Worm (Caenorhabditis elegans) whole organism, L3 larva: Measurements from ENCODE around the gene figl-1.

Source experiments
- ZK546.5 ChIP-seq: sonication (generic microtip); optimal IDR thresholded peaks from 2 replicates; lab custom pipeline; 2017; ENCODE audit warnings: missing biosample characterization, missing genetic modification characterization
- aly-2 ChIP-seq: fragments of 150-350 bp; optimal IDR thresholded peaks from 2 replicates; lab custom pipeline; 2014; ENCODE audit warnings: missing biosample characterization, missing genetic modification characterization
- ama-1 ChIP-seq: fragments of 150-350 bp; optimal IDR thresholded peaks from 2 replicates; lab custom pipeline; 2018
- ceh-9 ChIP-seq: sonication (generic microtip); optimal IDR thresholded peaks from 2 replicates; lab custom pipeline; 2018; ENCODE audit warnings: missing biosample characterization, missing genetic modification characterization
- daf-12 ChIP-seq: fragments of 150-350 bp; optimal IDR thresholded peaks from 2 replicates; lab custom pipeline; 2014; ENCODE audit warnings: missing biosample characterization, missing genetic modification reagents, missing genetic modification characterization
- egl-27 ChIP-seq: sonication (generic microtip); optimal IDR thresholded peaks from 4 replicates; lab custom pipeline; 2017; ENCODE audit warnings: missing biosample characterization, missing genetic modification reagents, missing genetic modification characterization
- egl-5 ChIP-seq: fragments of 150-350 bp; optimal IDR thresholded peaks from 2 replicates; lab custom pipeline; 2017; ENCODE audit warnings: missing biosample characterization, missing genetic modification reagents, missing genetic modification characterization, inconsistent platforms
- elt-1 ChIP-seq: fragments of 150-350 bp; optimal IDR thresholded peaks from 2 replicates; lab custom pipeline; 2014; ENCODE audit warnings: missing biosample characterization, missing genetic modification characterization
- elt-3 ChIP-seq, 3 experiments: fragments of 150-350 bp in 1 of 3; sonication (generic microtip) in 2 of 3; optimal IDR thresholded peaks; 2 replicates in 2 of 3; 4 replicates in 1 of 3; lab custom pipeline; 2014 to 2017; ENCODE audit warnings: missing biosample characterization in 3 of 3, missing genetic modification characterization in 3 of 3
- eor-1 ChIP-seq, 2 experiments: fragments of 150-350 bp; optimal IDR thresholded peaks; 2 replicates each; lab custom pipeline; 2014 to 2018; ENCODE audit warnings: missing biosample characterization in 2 of 2, missing genetic modification characterization in 2 of 2
- fkh-10 ChIP-seq: sonication (generic microtip); optimal IDR thresholded peaks from 2 replicates; lab custom pipeline; 2017; ENCODE audit warnings: missing biosample characterization, missing genetic modification reagents, missing genetic modification characterization
- fkh-2 ChIP-seq: fragments of 150-350 bp; optimal IDR thresholded peaks from 2 replicates; lab custom pipeline; 2014; ENCODE audit warnings: missing biosample characterization, missing genetic modification reagents, missing genetic modification characterization
- fos-1 ChIP-seq: fragments of 150-350 bp; optimal IDR thresholded peaks from 2 replicates; lab custom pipeline; 2014; ENCODE audit warnings: missing biosample characterization, missing genetic modification characterization
- hmg-11 ChIP-seq: sonication (generic microtip); optimal IDR thresholded peaks from 2 replicates; lab custom pipeline; 2016; ENCODE audit warnings: missing genetic modification characterization, missing compliant biosample characterization
- jun-1 ChIP-seq: fragments of 150-350 bp; optimal IDR thresholded peaks from 2 replicates; lab custom pipeline; 2014; ENCODE audit warnings: missing biosample characterization, missing genetic modification reagents, missing genetic modification characterization
- lin-39 ChIP-seq: fragments of 150-350 bp; optimal IDR thresholded peaks from 2 replicates; lab custom pipeline; 2018; ENCODE audit warnings: missing biosample characterization, missing genetic modification reagents, missing genetic modification characterization
- lsy-12 ChIP-seq: sonication (generic microtip); optimal IDR thresholded peaks from 2 replicates; lab custom pipeline; 2016; ENCODE audit warnings: mild to moderate bottlenecking, missing genetic modification characterization, missing compliant biosample characterization
- mml-1 ChIP-seq: fragments of 150-350 bp; sonication (generic microtip); optimal IDR thresholded peaks from 3 replicates; lab custom pipeline; 2014; ENCODE audit warnings: missing biosample characterization, missing genetic modification characterization
- nhr-11 ChIP-seq: fragments of 150-350 bp; optimal IDR thresholded peaks from 2 replicates; lab custom pipeline; 2014; ENCODE audit warnings: missing biosample characterization, missing genetic modification characterization
- nhr-12 ChIP-seq: fragments of 150-350 bp; optimal IDR thresholded peaks from 2 replicates; lab custom pipeline; 2014; ENCODE audit warnings: missing biosample characterization, missing genetic modification characterization
- nhr-23 ChIP-seq: fragments of 150-350 bp; optimal IDR thresholded peaks from 2 replicates; lab custom pipeline; 2014; ENCODE audit warnings: missing biosample characterization, missing genetic modification reagents, missing genetic modification characterization
- nhr-237 ChIP-seq: fragments of 150-350 bp; optimal IDR thresholded peaks from 2 replicates; lab custom pipeline; 2014; ENCODE audit warnings: missing biosample characterization, missing genetic modification characterization
- nhr-43 ChIP-seq: sonication (generic microtip); optimal IDR thresholded peaks from 2 replicates; lab custom pipeline; 2016; ENCODE audit warnings: mild to moderate bottlenecking, missing genetic modification characterization, missing compliant biosample characterization; ENCODE audit not compliant: poor library complexity, severe bottlenecking
- nhr-67 ChIP-seq: fragments of 150-350 bp; optimal IDR thresholded peaks from 2 replicates; lab custom pipeline; 2014; ENCODE audit warnings: missing biosample characterization, missing genetic modification characterization
- nhr-76 ChIP-seq: fragments of 150-350 bp; sonication (generic microtip); optimal IDR thresholded peaks from 5 replicates; lab custom pipeline; 2014; ENCODE audit warnings: missing biosample characterization, missing genetic modification characterization
- nhr-77 ChIP-seq: fragments of 150-350 bp; optimal IDR thresholded peaks from 2 replicates; lab custom pipeline; 2014; ENCODE audit warnings: missing biosample characterization, missing genetic modification characterization
- pha-4 ChIP-seq: fragments of 150-350 bp; optimal IDR thresholded peaks from 2 replicates; lab custom pipeline; 2014; ENCODE audit warnings: missing biosample characterization, missing genetic modification reagents, missing genetic modification characterization
- pqm-1 ChIP-seq: fragments of 150-350 bp; optimal IDR thresholded peaks from 2 replicates; lab custom pipeline; 2017; ENCODE audit warnings: missing biosample characterization, missing genetic modification characterization, inconsistent platforms
- sea-2 ChIP-seq: fragments of 150-350 bp; sonication (generic microtip); optimal IDR thresholded peaks from 4 replicates; lab custom pipeline; 2014; ENCODE audit warnings: missing biosample characterization, missing genetic modification reagents, missing genetic modification characterization
- skn-1 ChIP-seq: fragments of 150-350 bp; optimal IDR thresholded peaks from 2 replicates; lab custom pipeline; 2014; ENCODE audit warnings: missing biosample characterization, missing genetic modification characterization
- snpc-4 ChIP-seq: fragments of 150-350 bp; optimal IDR thresholded peaks from 2 replicates; lab custom pipeline; 2014; ENCODE audit warnings: missing biosample characterization, missing genetic modification characterization
- tbx-2 ChIP-seq: sonication (generic microtip); optimal IDR thresholded peaks from 2 replicates; lab custom pipeline; 2016; ENCODE audit warnings: mild to moderate bottlenecking, missing genetic modification characterization, missing compliant biosample characterization
- unc-39 ChIP-seq: sonication (generic microtip); optimal IDR thresholded peaks from 4 replicates; lab custom pipeline; 2017; ENCODE audit warnings: missing biosample characterization, missing genetic modification characterization
- unc-62 ChIP-seq: fragments of 150-350 bp; sonication (generic microtip); optimal IDR thresholded peaks from 4 replicates; lab custom pipeline; 2014; ENCODE audit warnings: missing biosample characterization, missing genetic modification reagents, missing genetic modification characterization
- zag-1 ChIP-seq: fragments of 150-350 bp; optimal IDR thresholded peaks from 2 replicates; lab custom pipeline; 2014; ENCODE audit warnings: missing biosample characterization, missing genetic modification characterization
- ztf-11 ChIP-seq: fragments of 150-350 bp; optimal IDR thresholded peaks from 2 replicates; lab custom pipeline; 2014; ENCODE audit warnings: missing biosample characterization, missing genetic modification characterization
- ztf-4 ChIP-seq: fragments of 150-350 bp; optimal IDR thresholded peaks from 2 replicates; lab custom pipeline; 2014; ENCODE audit warnings: missing biosample characterization, missing genetic modification characterization

Gene figl-1

DNA sequence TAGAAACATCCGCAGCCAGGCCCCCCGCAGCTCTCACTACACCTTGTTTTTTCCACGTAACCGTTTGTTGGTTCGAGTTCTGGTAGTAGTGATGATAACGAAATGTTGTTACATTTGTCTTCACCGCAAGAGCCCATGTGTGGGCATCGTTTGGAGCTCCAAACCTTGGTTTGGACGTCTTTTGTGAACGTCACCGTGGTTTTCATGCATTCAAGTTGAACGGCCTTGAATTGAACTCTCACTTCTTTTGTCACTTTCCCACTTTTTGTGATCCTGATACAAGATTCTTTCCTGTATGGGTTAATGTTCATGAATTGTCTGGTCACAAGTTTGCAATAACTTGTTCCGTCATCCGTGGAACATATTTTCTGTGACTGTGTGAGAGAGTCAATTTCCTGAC lies 42.0 kb downstream of the figl-1 start:
- no peak for TF ChIP-seq unc-62
- TF ChIP-seq lin-39 (tag; lab: Kevin White, UChicago), result no peak
- no peak for TF ChIP-seq nhr-77 (tag; lab: Kevin White, UChicago)
- TF ChIP-seq pqm-1 (tag; lab: Kevin White, UChicago), result no peak
- TF ChIP-seq elt-3 (tag; optimal IDR thresholded peaks at IDR 0.05; lab: Kevin White, UChicago), result no peak
- TF ChIP-seq fkh-10 (GFP tag; lab: Kevin White, UChicago), result no peak
- TF ChIP-seq egl-5 (tag; lab: Kevin White, UChicago), result no peak
- TF ChIP-seq, all 47 proteins: peak for 0

- TF ChIP-seq elt-3 (tag; optimal IDR thresholded peaks at IDR 0.05; lab: Kevin White, UChicago) (no peak), daf-12 (no peak), mml-1 (tag; lab: Kevin White, UChicago) (no peak), lsy-12 (no peak), nhr-76 (no peak), elt-1 (tag; lab: Kevin White, UChicago) (no peak), unc-39 (tag; lab: Kevin White, UChicago) (no peak), nhr-23 (tag; lab: Kevin White, UChicago) (no peak), fkh-10 (GFP tag; lab: Kevin White, UChicago) (no peak), ama-1 (lab: Kevin White, UChicago) (no peak), ceh-9 (tag; lab: Kevin White, UChicago) (no peak)
Measured at ce11 chrV:4302842-4303241, 43.0 kb downstream of the figl-1 start.

- TF ChIP-seq ztf-11 (tag; lab: Kevin White, UChicago), result no peak
- no peak for TF ChIP-seq ZK546.5 (tag; lab: Kevin White, UChicago)
- no peak for TF ChIP-seq jun-1 (tag; lab: Kevin White, UChicago)
- TF ChIP-seq nhr-12 (tag; lab: Kevin White, UChicago), result no peak
- no peak for TF ChIP-seq fkh-2 (tag; lab: Kevin White, UChicago)
- no peak for TF ChIP-seq eor-1 (tag; optimal IDR thresholded peaks at IDR 0.05; lab: Kevin White, UChicago)
- TF ChIP-seq nhr-43 (tag; lab: Kevin White, UChicago), result no peak
- TF ChIP-seq sea-2, result no peak
- TF ChIP-seq elt-1 (tag; lab: Kevin White, UChicago), result no peak
Measured at ce11 chrV:4299741-4300140, 46.1 kb downstream of the figl-1 start, which contains the start of gene ZC132.3. ZC132.3 (minus strand) TSS chrV:4299841.

DNA sequence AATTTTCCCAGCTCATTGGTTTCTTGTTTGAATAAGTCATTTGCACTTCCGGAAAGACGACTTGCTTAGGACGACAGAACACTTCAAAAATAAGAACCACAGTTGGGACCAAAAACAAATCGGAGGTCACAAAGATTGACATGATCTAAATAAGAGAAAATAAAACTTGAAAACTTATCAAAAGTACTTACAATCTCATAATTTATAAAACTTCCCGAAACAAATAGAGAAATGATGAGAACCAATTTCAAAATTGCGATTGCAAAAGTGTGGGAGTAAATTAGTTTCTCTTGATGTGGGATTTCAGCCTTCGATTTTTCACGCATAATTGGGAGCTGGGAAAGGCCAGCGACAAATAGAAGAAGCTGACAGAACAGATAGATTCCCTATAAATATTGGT lies 47.2 kb downstream of the figl-1 start, which contains the start of gene ZC132.11:
Gene ZC132.11 (minus strand): TSS at position 101 of the 400 bp plus-strand sequence.
- TF ChIP-seq hmg-11 (no peak), egl-27 (no peak), ztf-11 (tag; lab: Kevin White, UChicago) (no peak), pha-4 (tag; lab: Kevin White, UChicago) (no peak), ztf-4 (tag; lab: Kevin White, UChicago) (no peak), unc-62 (no peak), nhr-43 (tag; lab: Kevin White, UChicago) (no peak), tbx-2 (tag; lab: Kevin White, UChicago) (no peak), elt-3 (tag; optimal IDR thresholded peaks at IDR 0.05; lab: Kevin White, UChicago) (no peak), nhr-67 (tag; lab: Kevin White, UChicago) (no peak), unc-39 (tag; lab: Kevin White, UChicago) (no peak)

DNA sequence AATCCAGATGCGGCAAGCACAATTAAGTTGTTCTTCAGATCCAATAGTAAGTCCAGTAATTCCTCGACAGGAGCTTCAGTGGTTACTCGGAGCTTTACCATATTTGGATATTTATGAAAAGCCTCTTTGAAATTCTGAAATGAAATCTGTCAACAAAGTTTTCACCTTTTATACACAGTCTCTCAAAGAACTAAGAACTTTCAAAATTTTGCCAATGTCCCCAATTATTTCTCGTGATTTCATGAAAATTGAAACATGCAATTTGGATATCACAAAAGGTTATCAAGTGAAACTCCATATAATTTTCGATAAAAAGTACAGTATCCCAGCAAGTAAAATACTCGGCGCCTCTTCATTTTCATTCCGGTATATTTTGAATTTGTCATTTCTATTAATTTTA lies 49.9 kb downstream of the figl-1 start, which contains the start of gene F47D2.11:
Gene F47D2.11 (minus strand): TSS at position 101 of the 400 bp plus-strand sequence.
- TF ChIP-seq nhr-43 (tag; lab: Kevin White, UChicago) (no peak), nhr-11 (tag; lab: Kevin White, UChicago) (no peak), unc-39 (tag; lab: Kevin White, UChicago) (no peak), elt-1 (tag; lab: Kevin White, UChicago) (no peak), hmg-11 (no peak), egl-27 (no peak), nhr-237 (tag; lab: Kevin White, UChicago) (no peak), eor-1 (tag; optimal IDR thresholded peaks at IDR 0.05; lab: Kevin White, UChicago) (no peak), skn-1 (no peak), sea-2 (no peak), fos-1 (tag; lab: Kevin White, UChicago) (no peak), snpc-4 (tag; lab: Kevin White, UChicago) (no peak), pha-4 (tag; lab: Kevin White, UChicago) (no peak), nhr-77 (tag; lab: Kevin White, UChicago) (no peak), zag-1 (tag; lab: Kevin White, UChicago) (no peak), nhr-12 (tag; lab: Kevin White, UChicago) (no peak), aly-2 (no peak), ZK546.5 (tag; lab: Kevin White, UChicago) (no peak)
